Worm (Caenorhabditis elegans) whole organism, L4 larva: Measurements from ENCODE around the gene F46G10.1.

Experiments
- F10B5.3 ChIP-seq: sonication (generic microtip); optimal IDR thresholded peaks from 2 replicates; lab custom pipeline; 2016; ENCODE audit warnings: mild to moderate bottlenecking, missing genetic modification characterization, missing compliant biosample characterization
- F26F4.8 ChIP-seq: fragments of 200-800 bp; sonication (Bioruptor generic); conservative IDR thresholded peaks from 2 replicates; pipeline ENCODE4 v1.3.6; 2022; ENCODE audit warnings: missing genetic modification characterization, missing compliant biosample characterization
- T26A8.4 ChIP-seq: fragments of 200-800 bp; sonication (Bioruptor generic); IDR thresholded peaks from 2 replicates; pipeline ENCODE4 v1.3.6; 2022; ENCODE audit warnings: missing genetic modification characterization, missing compliant biosample characterization
- Y48G9A.11 ChIP-seq: fragments of 200-800 bp; sonication (Bioruptor generic); IDR thresholded peaks from 2 replicates; pipeline ENCODE4 v1.3.6; 2022; ENCODE audit warnings: missing genetic modification reagents, missing genetic modification characterization, missing compliant biosample characterization
- Y5F2A.4 ChIP-seq: fragments of 200-800 bp; sonication (Bioruptor generic); optimal IDR thresholded peaks from 2 replicates; lab custom pipeline; 2018; ENCODE audit warnings: mild to moderate bottlenecking, missing genetic modification characterization, missing compliant biosample characterization
- aha-1 ChIP-seq: fragments of 150-350 bp; peaks from one replicate; lab custom pipeline; 2014; ENCODE audit warnings: missing biosample characterization, missing genetic modification characterization
- aly-2 ChIP-seq: sonication (generic microtip); optimal IDR thresholded peaks from 2 replicates; lab custom pipeline; 2018; ENCODE audit warnings: missing biosample characterization, missing genetic modification characterization
- attf-4 ChIP-seq: sonication (generic microtip); optimal IDR thresholded peaks from 3 replicates; lab custom pipeline; 2017; ENCODE audit warnings: missing biosample characterization, missing genetic modification characterization
- ceh-32 ChIP-seq: sonication (generic microtip); optimal IDR thresholded peaks from 2 replicates; lab custom pipeline; 2016; ENCODE audit warnings: mild to moderate bottlenecking, missing genetic modification characterization, missing compliant biosample characterization; ENCODE audit not compliant: poor library complexity
- ceh-44 ChIP-seq: fragments of 200-800 bp; sonication (Bioruptor generic); IDR thresholded peaks from 2 replicates; pipeline ENCODE4 v1.3.6; 2022; ENCODE audit warnings: missing genetic modification reagents, missing genetic modification characterization, missing compliant biosample characterization
- ceh-82 ChIP-seq: sonication (generic microtip); optimal IDR thresholded peaks from 2 replicates; lab custom pipeline; 2017; ENCODE audit warnings: missing biosample characterization, missing genetic modification characterization
- cey-2 ChIP-seq: sonication (generic microtip); optimal IDR thresholded peaks from 3 replicates; lab custom pipeline; 2017; ENCODE audit warnings: missing genetic modification characterization, mild to moderate bottlenecking, missing compliant biosample characterization, antibody characterized with exemption, borderline replicate concordance; ENCODE audit not compliant: insufficient read depth
- ctbp-1 ChIP-seq: fragments of 200-800 bp; sonication (Bioruptor generic); IDR thresholded peaks from 2 replicates; pipeline ENCODE4 v1.3.6; 2022; ENCODE audit warnings: missing genetic modification reagents, missing genetic modification characterization, missing compliant biosample characterization
- daf-12 ChIP-seq: fragments of 150-350 bp; optimal IDR thresholded peaks from 2 replicates; lab custom pipeline; 2014; ENCODE audit warnings: missing biosample characterization, missing genetic modification reagents, missing genetic modification characterization
- daf-16 ChIP-seq, 3 experiments: sonication (generic microtip); optimal IDR thresholded peaks; 2 replicates each; lab custom pipeline; 2016 to 2017; ENCODE audit warnings: missing genetic modification characterization in 3 of 3, missing genetic modification reagents in 3 of 3, mild to moderate bottlenecking in 2 of 3, missing compliant biosample characterization in 2 of 3, missing biosample characterization in 1 of 3, moderate library complexity in 1 of 3
- dmd-6 ChIP-seq: fragments of 200-800 bp; sonication (Bioruptor generic); IDR thresholded peaks from 2 replicates; pipeline ENCODE4 v1.3.6; 2022; ENCODE audit warnings: missing genetic modification reagents, missing genetic modification characterization, missing compliant biosample characterization
- dve-1 ChIP-seq: sonication (generic microtip); optimal IDR thresholded peaks from 2 replicates; lab custom pipeline; 2017; ENCODE audit warnings: antibody characterized with exemption, mild to moderate bottlenecking, missing genetic modification characterization, missing compliant biosample characterization; ENCODE audit not compliant: insufficient read depth
- egl-27 ChIP-seq: sonication (generic microtip); optimal IDR thresholded peaks from 3 replicates; lab custom pipeline; 2017; ENCODE audit warnings: missing biosample characterization, missing genetic modification reagents, missing genetic modification characterization
- egl-43 ChIP-seq: fragments of 200-800 bp; sonication (Bioruptor generic); IDR thresholded peaks from 2 replicates; pipeline ENCODE4 v1.3.6; 2022; ENCODE audit warnings: missing genetic modification reagents, missing genetic modification characterization, missing compliant biosample characterization
- hif-1 ChIP-seq, 2 experiments: sonication (generic microtip); optimal IDR thresholded peaks; 2 replicates each; lab custom pipeline; 2016 to 2017; ENCODE audit warnings: missing compliant biosample characterization in 2 of 2, missing genetic modification characterization in 2 of 2, missing genetic modification reagents in 2 of 2, missing genotype in 2 of 2, mild to moderate bottlenecking in 1 of 2
- hlh-11 ChIP-seq: fragments of 200-800 bp; sonication (Bioruptor generic); optimal IDR thresholded peaks from 2 replicates; lab custom pipeline; 2018; ENCODE audit warnings: mild to moderate bottlenecking, missing genetic modification characterization, missing compliant biosample characterization
- jun-1 ChIP-seq: fragments of 150-350 bp; optimal IDR thresholded peaks from 2 replicates; lab custom pipeline; 2014; ENCODE audit warnings: missing biosample characterization, missing genetic modification reagents, missing genetic modification characterization
- lin-15B ChIP-seq: fragments of 150-350 bp; sonication (generic microtip); optimal IDR thresholded peaks from 3 replicates; lab custom pipeline; 2014; ENCODE audit warnings: missing biosample characterization, missing genetic modification characterization
- lin-38 ChIP-seq: fragments of 200-800 bp; sonication (Bioruptor generic); IDR thresholded peaks from 2 replicates; pipeline ENCODE4 v1.3.6; 2022; ENCODE audit warnings: missing genetic modification reagents, missing genetic modification characterization, missing compliant biosample characterization
- lsy-2 ChIP-seq, 2 experiments: fragments of 150-350 bp in 1 of 2; sonication (generic microtip) in 1 of 2; optimal IDR thresholded peaks; 2 replicates each; lab custom pipeline; 2014 to 2017; ENCODE audit warnings: missing biosample characterization in 2 of 2, missing genetic modification characterization in 2 of 2
- mdt-29 ChIP-seq: fragments of 200-800 bp; sonication (Bioruptor generic); IDR thresholded peaks from 2 replicates; pipeline ENCODE4 v1.3.6; 2022; ENCODE audit warnings: missing genetic modification reagents, missing genetic modification characterization, missing compliant biosample characterization
- mep-1 ChIP-seq: fragments of 150-350 bp; sonication (generic microtip); optimal IDR thresholded peaks from 3 replicates; lab custom pipeline; 2014; ENCODE audit warnings: missing biosample characterization, missing genetic modification characterization
- mxl-2 ChIP-seq: fragments of 200-800 bp; sonication (Bioruptor generic); conservative IDR thresholded peaks from 2 replicates; pipeline ENCODE4 v1.3.6; 2022; ENCODE audit warnings: missing genetic modification reagents, missing genetic modification characterization, missing compliant biosample characterization
- mxl-3 ChIP-seq: fragments of 200-800 bp; sonication (Bioruptor generic); optimal IDR thresholded peaks from 2 replicates; lab custom pipeline; 2018; ENCODE audit warnings: mild to moderate bottlenecking, missing genetic modification characterization, missing compliant biosample characterization
- nhr-102 ChIP-seq: sonication (generic microtip); optimal IDR thresholded peaks from 2 replicates; lab custom pipeline; 2016; ENCODE audit warnings: mild to moderate bottlenecking, missing genetic modification characterization, moderate library complexity, missing compliant biosample characterization
- nhr-11 ChIP-seq: fragments of 150-350 bp; optimal IDR thresholded peaks from 2 replicates; lab custom pipeline; 2014; ENCODE audit warnings: missing biosample characterization, missing genetic modification characterization
- nhr-111 ChIP-seq: fragments of 200-800 bp; sonication (Bioruptor generic); optimal IDR thresholded peaks from 2 replicates; lab custom pipeline; 2018; ENCODE audit warnings: mild to moderate bottlenecking, missing genetic modification characterization, missing compliant biosample characterization
- nhr-28 ChIP-seq: fragments of 150-350 bp; optimal IDR thresholded peaks from 2 replicates; lab custom pipeline; 2014; ENCODE audit warnings: missing biosample characterization, missing genetic modification characterization
- nhr-42 ChIP-seq: fragments of 200-800 bp; sonication (Bioruptor generic); IDR thresholded peaks from 2 replicates; pipeline ENCODE4 v1.3.6; 2022; ENCODE audit warnings: missing genetic modification characterization, missing compliant biosample characterization
- nhr-48 ChIP-seq: sonication (generic microtip); optimal IDR thresholded peaks from 2 replicates; lab custom pipeline; 2016; ENCODE audit warnings: mild to moderate bottlenecking, missing genetic modification characterization, missing compliant biosample characterization
- nhr-6 ChIP-seq: fragments of 150-350 bp; optimal IDR thresholded peaks from 2 replicates; lab custom pipeline; 2014; ENCODE audit warnings: missing biosample characterization, missing genetic modification characterization
- pha-4 ChIP-seq, 2 experiments: fragments of 150-350 bp in 1 of 2; fragments of 200-800 bp in 1 of 2; sonication (Bioruptor generic) in 1 of 2; IDR thresholded peaks in 1 of 2; optimal IDR thresholded peaks in 1 of 2; 2 replicates each; pipeline versions ENCODE4 v1.3.6 to Lab custom; 2014 to 2022; ENCODE audit warnings: missing genetic modification characterization in 2 of 2, missing genetic modification reagents in 2 of 2, missing biosample characterization in 1 of 2, missing compliant biosample characterization in 1 of 2
- pqm-1 ChIP-seq: sonication (generic microtip); optimal IDR thresholded peaks from 2 replicates; lab custom pipeline; 2017; ENCODE audit warnings: missing biosample characterization, missing genetic modification characterization
- snpc-1.2 ChIP-seq: fragments of 200-800 bp; sonication (Bioruptor generic); IDR thresholded peaks from 2 replicates; pipeline ENCODE4 v1.3.6; 2022; ENCODE audit warnings: missing genetic modification reagents, missing genetic modification characterization, missing compliant biosample characterization
- snpc-4 ChIP-seq: fragments of 150-350 bp; optimal IDR thresholded peaks from 2 replicates; lab custom pipeline; 2014; ENCODE audit warnings: missing biosample characterization, missing genetic modification characterization
- spr-1 ChIP-seq: sonication (generic microtip); optimal IDR thresholded peaks from 2 replicates; lab custom pipeline; 2016; ENCODE audit warnings: mild to moderate bottlenecking, missing genetic modification characterization, missing compliant biosample characterization
- tra-1 ChIP-seq: fragments of 200-800 bp; sonication (Bioruptor generic); IDR thresholded peaks from 2 replicates; pipeline ENCODE4 v1.3.6; 2022; ENCODE audit warnings: missing genetic modification reagents, missing genetic modification characterization, missing compliant biosample characterization
- unc-62 ChIP-seq, 3 experiments: fragments of 150-350 bp in 1 of 3; sonication (generic microtip); optimal IDR thresholded peaks in 2 of 3; peaks in 1 of 3; 1 replicate in 1 of 3; 2 replicates in 2 of 3; lab custom pipeline; 2014 to 2017; ENCODE audit warnings: missing biosample characterization in 3 of 3, missing genetic modification characterization in 3 of 3, missing genetic modification reagents in 3 of 3, missing genotype in 1 of 3
- zfp-2 ChIP-seq: sonication (generic microtip); optimal IDR thresholded peaks from 2 replicates; lab custom pipeline; 2016; ENCODE audit warnings: mild to moderate bottlenecking, missing genetic modification characterization, missing compliant biosample characterization
- zfp-3 ChIP-seq: fragments of 200-800 bp; sonication (Bioruptor generic); conservative IDR thresholded peaks from 2 replicates; pipeline ENCODE4 v1.3.6; 2022; ENCODE audit warnings: missing genetic modification reagents, missing genetic modification characterization, missing compliant biosample characterization
- ztf-7 ChIP-seq: fragments of 150-350 bp; optimal IDR thresholded peaks from 2 replicates; lab custom pipeline; 2014; ENCODE audit warnings: missing biosample characterization, missing genetic modification characterization

The F46G10.1 gene

ce11 chrX:13348417-13348816 is 36.9 kb upstream of the F46G10.1 start (continued):
- TF ChIP-seq mdt-29: 0 out of 2 replicates have a peak, but pooled peaks have one; percentile 29
- TF ChIP-seq ceh-32 (tag; lab: Kevin White, UChicago): no peak
- no peak for TF ChIP-seq Y5F2A.4 (GFP tag; lab: Kevin White, UChicago)
- TF ChIP-seq nhr-11: peak; percentile 42
- peak; percentile 34 for TF ChIP-seq nhr-6 (tag; lab: Kevin White, UChicago)
- TF ChIP-seq nhr-111 (GFP tag; lab: Kevin White, UChicago): no peak
- peak in 1 of 2 experiments; percentile 72 for TF ChIP-seq hif-1 (tag; optimal IDR thresholded peaks at IDR 0.05; lab: Kevin White, UChicago)
- peak; percentile 79 for TF ChIP-seq mep-1 (tag; lab: Kevin White, UChicago)
- TF ChIP-seq ctbp-1: no peak
- no peak for TF ChIP-seq zfp-3 (GFP tag; lab: Robert Waterston, UW)
- TF ChIP-seq zfp-2 (tag; lab: Kevin White, UChicago): no peak
- TF ChIP-seq mxl-2 (GFP tag; lab: Robert Waterston, UW): 0 out of 2 replicates have a peak, but pooled peaks have one; percentile 6
- no peak for TF ChIP-seq ceh-82 (tag; lab: Kevin White, UChicago)
- TF ChIP-seq nhr-48 (tag; lab: Kevin White, UChicago): peak; percentile 78
- no peak for TF ChIP-seq snpc-1.2 (GFP tag; lab: Robert Waterston, UW)
- peak; percentile 64 for TF ChIP-seq cey-2 (tag; lab: Kevin White, UChicago)
- TF ChIP-seq mxl-3 (GFP tag; lab: Kevin White, UChicago): peak; percentile 98
- TF ChIP-seq ceh-44 (GFP tag; lab: Robert Waterston, UW): no peak
- TF ChIP-seq nhr-102: no peak
- peak in 1 of 2 experiments; percentile 79 for TF ChIP-seq lsy-2 (tag; optimal IDR thresholded peaks at IDR 0.05; lab: Kevin White, UChicago)
- no peak for TF ChIP-seq jun-1 (tag; lab: Kevin White, UChicago)
- no peak for TF ChIP-seq spr-1
- no peak for TF ChIP-seq aly-2 (tag; lab: Kevin White, UChicago)
- TF ChIP-seq dve-1 (tag; lab: Kevin White, UChicago): peak; percentile 88
- 0 out of 2 replicates have a peak, but pooled peaks have one; percentile 12 for TF ChIP-seq tra-1 (GFP tag; lab: Robert Waterston, UW)
- no peak for TF ChIP-seq F10B5.3 (tag; lab: Kevin White, UChicago)
- TF ChIP-seq lin-15B (tag; lab: Kevin White, UChicago): no peak
- TF ChIP-seq T26A8.4: no peak
- no peak for TF ChIP-seq nhr-42 (GFP tag; lab: Robert Waterston, UW)
- no peak for TF ChIP-seq pha-4 (GFP tag; IDR thresholded peaks at IDR 0.05; lab: Robert Waterston, UW)
- TF ChIP-seq pha-4 (tag; optimal IDR thresholded peaks at IDR 0.05; lab: Kevin White, UChicago): no peak

ce11 chrX:13347251-13347650 is 35.7 kb upstream of the F46G10.1 start:
- no peak for TF ChIP-seq Y48G9A.11 (GFP tag; lab: Robert Waterston, UW)
- no peak for TF ChIP-seq egl-43 (GFP tag; lab: Robert Waterston, UW)
- no peak for TF ChIP-seq nhr-11
- TF ChIP-seq mxl-3 (GFP tag; lab: Kevin White, UChicago): peak; percentile 71

- TF ChIP-seq snpc-4 (tag; lab: Kevin White, UChicago) (no peak), aha-1 (peak; percentile 51), lin-38 (GFP tag; lab: Robert Waterston, UW) (no peak), pqm-1 (tag; lab: Kevin White, UChicago) (peak; percentile 58), Y48G9A.11 (GFP tag; lab: Robert Waterston, UW) (no peak), dmd-6 (GFP tag; lab: Robert Waterston, UW) (peak; percentile 62), nhr-28 (tag; lab: Kevin White, UChicago) (peak; percentile 54), lsy-2 (tag; optimal IDR thresholded peaks at IDR 0.05; lab: Kevin White, UChicago) (no peak), daf-12 (tag; lab: Kevin White, UChicago) (no peak), ztf-7 (no peak), dve-1 (tag; lab: Kevin White, UChicago) (peak; percentile 20), F26F4.8 (GFP tag; lab: Robert Waterston, UW) (no peak), daf-16 (GFP tag; optimal IDR thresholded peaks at IDR 0.05; lab: Kevin White, UChicago) (no peak), daf-16 (tag; optimal IDR thresholded peaks at IDR 0.05; lab: Kevin White, UChicago) (peak; percentile 65), egl-27 (tag; lab: Kevin White, UChicago) (no peak), hlh-11 (peak; percentile 62), unc-62 (GFP tag; optimal IDR thresholded peaks at IDR 0.05 in 1 of 2; lab: Kevin White, UChicago) (peak in 1 of 2 experiments; percentile 23), unc-62 (tag; optimal IDR thresholded peaks at IDR 0.05; lab: Kevin White, UChicago) (no peak), attf-4 (tag; lab: Kevin White, UChicago) (no peak)
These were observed 30.3 kb upstream of the F46G10.1 start for ce11 chrX:13341853-13342252.
